Worm (Caenorhabditis elegans) whole organism, L1 larva: ENCODE results near the gene clec-1.
A peak's percentile ranks its signal among the peaks of the same experiment; 100 is the strongest.

ENCODE experiments used
- C16A3.4 ChIP-seq: fragments of 150-350 bp; optimal IDR thresholded peaks from 2 replicates; lab custom pipeline; 2014; ENCODE audit warnings: missing biosample characterization, missing genetic modification characterization
- F16B12.6 ChIP-seq: fragments of 150-350 bp; optimal IDR thresholded peaks from 2 replicates; lab custom pipeline; 2014; ENCODE audit warnings: missing biosample characterization, missing genetic modification characterization
- Y116A8C.19 ChIP-seq: sonication (generic microtip); optimal IDR thresholded peaks from 2 replicates; lab custom pipeline; 2016; ENCODE audit warnings: missing compliant biosample characterization, missing genetic modification characterization, borderline replicate concordance
- ama-1 ChIP-seq: fragments of 150-350 bp; optimal IDR thresholded peaks from 2 replicates; lab custom pipeline; 2014
- blmp-1 ChIP-seq: fragments of 150-350 bp; optimal IDR thresholded peaks from 2 replicates; lab custom pipeline; 2014; ENCODE audit warnings: missing biosample characterization, missing genetic modification characterization
- ceh-63 ChIP-seq: fragments of 200-800 bp; sonication (Bioruptor generic); optimal IDR thresholded peaks from 2 replicates; lab custom pipeline; 2018; ENCODE audit warnings: mild to moderate bottlenecking, missing genetic modification characterization, missing compliant biosample characterization
- ceh-8 ChIP-seq: fragments of 200-800 bp; sonication (Bioruptor generic); optimal IDR thresholded peaks from 2 replicates; lab custom pipeline; 2018; ENCODE audit warnings: mild to moderate bottlenecking, missing genetic modification characterization, moderate library complexity, missing compliant biosample characterization
- ceh-82 ChIP-seq, 3 experiments: fragments of 150-350 bp in 1 of 3; sonication (generic microtip) in 2 of 3; optimal IDR thresholded peaks; 2 replicates each; lab custom pipeline; 2014 to 2017; ENCODE audit warnings: missing biosample characterization in 3 of 3, missing genetic modification characterization in 3 of 3
- ceh-88 ChIP-seq: fragments of 200-800 bp; sonication (Bioruptor generic); IDR thresholded peaks from 2 replicates; pipeline ENCODE4 v1.3.6; 2022; ENCODE audit warnings: missing genetic modification characterization, missing compliant biosample characterization
- efl-1 ChIP-seq, 4 experiments: fragments of 150-350 bp; optimal IDR thresholded peaks in 3 of 4; peaks in 1 of 4; 1 replicate in 1 of 4; 2 replicates in 3 of 4; lab custom pipeline; 2014; ENCODE audit warnings: missing biosample characterization in 2 of 4, missing genetic modification characterization in 2 of 4, missing genetic modification reagents in 2 of 4
- egl-13 ChIP-seq: sonication (generic microtip); optimal IDR thresholded peaks from 2 replicates; lab custom pipeline; 2016; ENCODE audit warnings: missing genotype, missing genetic modification reagents, missing genetic modification characterization, missing compliant biosample characterization
- egl-27 ChIP-seq, 2 experiments: fragments of 150-350 bp in 1 of 2; sonication (generic microtip); optimal IDR thresholded peaks; 3 replicates each; lab custom pipeline; 2017 to 2018; ENCODE audit warnings: missing biosample characterization in 2 of 2, missing genetic modification characterization in 2 of 2, missing genetic modification reagents in 2 of 2
- elt-2 ChIP-seq: sonication (generic microtip); optimal IDR thresholded peaks from 2 replicates; lab custom pipeline; 2016; ENCODE audit warnings: missing genetic modification characterization, mild to moderate bottlenecking, inconsistent platforms, missing compliant biosample characterization, missing genetic modification reagents
- fkh-8 ChIP-seq: sonication (generic microtip); optimal IDR thresholded peaks from 2 replicates; lab custom pipeline; 2016; ENCODE audit warnings: mild to moderate bottlenecking, missing genetic modification characterization, missing compliant biosample characterization
- fos-1 ChIP-seq: fragments of 150-350 bp; optimal IDR thresholded peaks from 2 replicates; lab custom pipeline; 2014; ENCODE audit warnings: missing biosample characterization, missing genetic modification characterization
- grh-1 ChIP-seq: fragments of 200-800 bp; sonication (Bioruptor generic); IDR thresholded peaks from 2 replicates; pipeline ENCODE4 v1.3.6; 2022; ENCODE audit warnings: missing genetic modification reagents, missing genetic modification characterization, missing compliant biosample characterization
- hlh-4 ChIP-seq: sonication (generic microtip); optimal IDR thresholded peaks from 2 replicates; lab custom pipeline; 2016; ENCODE audit warnings: mild to moderate bottlenecking, missing genetic modification characterization, missing compliant biosample characterization
- irx-1 ChIP-seq: sonication (generic microtip); optimal IDR thresholded peaks from 2 replicates; lab custom pipeline; 2016; ENCODE audit warnings: missing genetic modification characterization, missing compliant biosample characterization
- jun-1 ChIP-seq: fragments of 150-350 bp; optimal IDR thresholded peaks from 2 replicates; lab custom pipeline; 2014; ENCODE audit warnings: missing biosample characterization, missing genetic modification reagents, missing genetic modification characterization
- lin-13 ChIP-seq: fragments of 150-350 bp; optimal IDR thresholded peaks from 2 replicates; lab custom pipeline; 2014; ENCODE audit warnings: missing biosample characterization, missing genetic modification reagents, missing genetic modification characterization
- lin-14 ChIP-seq: fragments of 200-800 bp; sonication (Bioruptor generic); optimal IDR thresholded peaks from 2 replicates; lab custom pipeline; 2018; ENCODE audit warnings: mild to moderate bottlenecking, missing genetic modification characterization, moderate library complexity, missing compliant biosample characterization
- lin-35 ChIP-seq, 2 experiments: fragments of 150-350 bp; optimal IDR thresholded peaks; 2 replicates each; lab custom pipeline; 2014; ENCODE audit warnings: missing biosample characterization in 2 of 2, missing genetic modification characterization in 2 of 2, missing genetic modification reagents in 2 of 2
- mdl-1 ChIP-seq, 2 experiments: fragments of 150-350 bp; optimal IDR thresholded peaks; 2 replicates each; lab custom pipeline; 2014 to 2017; ENCODE audit warnings: missing biosample characterization in 2 of 2, missing genetic modification characterization in 2 of 2, inconsistent platforms in 1 of 2
- mep-1 ChIP-seq: fragments of 150-350 bp; optimal IDR thresholded peaks from 2 replicates; lab custom pipeline; 2014; ENCODE audit warnings: missing biosample characterization, missing genetic modification characterization
- nhr-11 ChIP-seq: fragments of 150-350 bp; optimal IDR thresholded peaks from 2 replicates; lab custom pipeline; 2014; ENCODE audit warnings: missing biosample characterization, missing genetic modification characterization
- nhr-20 ChIP-seq: sonication (generic microtip); optimal IDR thresholded peaks from 2 replicates; lab custom pipeline; 2016; ENCODE audit warnings: mild to moderate bottlenecking, missing genetic modification characterization, missing compliant biosample characterization
- nhr-71 ChIP-seq: sonication (generic microtip); optimal IDR thresholded peaks from 2 replicates; lab custom pipeline; 2016; ENCODE audit warnings: mild to moderate bottlenecking, missing genetic modification characterization, moderate library complexity, missing compliant biosample characterization
- nhr-76 ChIP-seq: sonication (generic microtip); optimal IDR thresholded peaks from 2 replicates; lab custom pipeline; 2017; ENCODE audit warnings: missing biosample characterization, missing genetic modification characterization
- nhr-85 ChIP-seq: sonication (generic microtip); peaks from one replicate; lab custom pipeline; 2016; ENCODE audit warnings: missing genetic modification characterization, inconsistent platforms, missing compliant biosample characterization
- pag-3 ChIP-seq: sonication (generic microtip); optimal IDR thresholded peaks from 2 replicates; lab custom pipeline; 2017; ENCODE audit warnings: missing genetic modification characterization, mild to moderate bottlenecking, missing compliant biosample characterization, antibody characterized with exemption, borderline replicate concordance; ENCODE audit not compliant: insufficient read depth
- rnt-1 ChIP-seq: sonication (generic microtip); optimal IDR thresholded peaks from 2 replicates; lab custom pipeline; 2016; ENCODE audit warnings: mild to moderate bottlenecking, missing genetic modification characterization, moderate library complexity, missing compliant biosample characterization
- skn-1 ChIP-seq: fragments of 150-350 bp; optimal IDR thresholded peaks from 2 replicates; lab custom pipeline; 2014; ENCODE audit warnings: missing biosample characterization, missing genetic modification characterization
- snpc-4 ChIP-seq: fragments of 150-350 bp; optimal IDR thresholded peaks from 2 replicates; lab custom pipeline; 2014; ENCODE audit warnings: missing biosample characterization, missing genetic modification characterization
- sox-4 ChIP-seq: sonication (generic microtip); optimal IDR thresholded peaks from 2 replicates; lab custom pipeline; 2016; ENCODE audit warnings: missing genetic modification characterization, missing compliant biosample characterization
- tbx-2 ChIP-seq: sonication (generic microtip); optimal IDR thresholded peaks from 2 replicates; lab custom pipeline; 2016; ENCODE audit warnings: missing genetic modification characterization, missing compliant biosample characterization
- tlp-1 ChIP-seq: fragments of 150-350 bp; optimal IDR thresholded peaks from 2 replicates; lab custom pipeline; 2014; ENCODE audit warnings: missing biosample characterization, missing genetic modification characterization
- unc-130 ChIP-seq: fragments of 150-350 bp; optimal IDR thresholded peaks from 2 replicates; lab custom pipeline; 2017; ENCODE audit warnings: missing biosample characterization, missing genetic modification characterization, inconsistent platforms
- unc-30 ChIP-seq: sonication (generic microtip); optimal IDR thresholded peaks from 2 replicates; lab custom pipeline; 2017; ENCODE audit warnings: missing biosample characterization, missing genetic modification characterization
- unc-86 ChIP-seq: sonication (generic microtip); optimal IDR thresholded peaks from 2 replicates; lab custom pipeline; 2016; ENCODE audit warnings: missing genetic modification characterization, missing compliant biosample characterization
- unc-98 ChIP-seq: fragments of 200-800 bp; sonication (Bioruptor generic); IDR thresholded peaks from 2 replicates; pipeline ENCODE4 v1.3.6; 2022; ENCODE audit warnings: missing genetic modification characterization, missing compliant biosample characterization
- vab-15 ChIP-seq: sonication (generic microtip); optimal IDR thresholded peaks from 2 replicates; lab custom pipeline; 2017; ENCODE audit warnings: missing genotype, mild to moderate bottlenecking, missing genetic modification characterization, missing compliant biosample characterization
- zag-1 ChIP-seq: fragments of 150-350 bp; optimal IDR thresholded peaks from 2 replicates; lab custom pipeline; 2014; ENCODE audit warnings: missing biosample characterization, missing genetic modification characterization

Gene clec-1

DNA sequence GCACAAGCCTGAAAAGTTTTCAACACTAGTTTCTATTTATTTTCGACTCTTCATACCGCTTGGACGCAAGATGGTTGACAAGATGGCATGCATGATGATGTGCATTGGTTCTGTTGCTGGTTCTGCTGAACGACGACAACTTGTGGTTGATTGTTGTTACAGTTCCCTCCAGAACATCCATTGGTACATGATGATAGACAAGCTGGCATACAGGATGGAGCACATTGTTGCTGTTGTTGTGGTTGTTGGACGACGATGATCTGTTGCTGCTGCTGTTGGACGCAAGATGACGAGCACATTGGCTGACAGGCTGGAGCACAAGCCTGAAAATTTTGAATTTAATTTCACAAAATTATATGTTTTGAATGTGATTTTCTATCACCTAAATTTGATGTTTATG lies 27.7 kb upstream of the clec-1 start:
- TF ChIP-seq tlp-1 (tag; lab: Kevin White, UChicago) (no peak), efl-1 (optimal IDR thresholded peaks at IDR 0.05; lab: Kevin White, UChicago) (no peak), efl-1 (GFP tag; optimal IDR thresholded peaks at IDR 0.05 in 1 of 2; lab: Kevin White, UChicago) (peak in 1 of 2 experiments; percentile 91)

DNA sequence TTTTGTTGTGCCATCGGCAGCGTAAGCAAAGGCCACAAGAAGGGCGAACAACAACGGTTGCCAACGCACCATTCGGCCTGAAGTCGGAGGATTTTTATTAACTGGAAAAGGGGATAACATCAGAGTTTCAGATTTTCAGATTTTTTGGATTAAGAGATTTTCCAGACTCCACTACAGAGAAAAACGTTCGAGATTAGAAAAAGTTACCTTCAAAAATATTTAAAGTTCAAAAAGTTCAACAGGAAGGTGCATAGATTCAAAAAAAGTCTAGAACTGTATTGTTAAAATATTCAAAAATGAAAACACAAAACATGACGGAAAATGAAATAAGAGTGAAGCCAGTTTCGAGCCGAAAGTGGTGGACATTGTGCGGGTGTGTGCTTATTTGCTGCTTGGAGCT lies 23.9 kb upstream of the clec-1 start, which contains the start of gene pqn-13:
Gene pqn-13, minus strand, starts transcription at position 101 of the 400 bp plus-strand sequence.
- peak; percentile 8 for TF ChIP-seq nhr-85 (tag; lab: Kevin White, UChicago)
- no peak for TF ChIP-seq fkh-8 (tag; lab: Kevin White, UChicago)

DNA sequence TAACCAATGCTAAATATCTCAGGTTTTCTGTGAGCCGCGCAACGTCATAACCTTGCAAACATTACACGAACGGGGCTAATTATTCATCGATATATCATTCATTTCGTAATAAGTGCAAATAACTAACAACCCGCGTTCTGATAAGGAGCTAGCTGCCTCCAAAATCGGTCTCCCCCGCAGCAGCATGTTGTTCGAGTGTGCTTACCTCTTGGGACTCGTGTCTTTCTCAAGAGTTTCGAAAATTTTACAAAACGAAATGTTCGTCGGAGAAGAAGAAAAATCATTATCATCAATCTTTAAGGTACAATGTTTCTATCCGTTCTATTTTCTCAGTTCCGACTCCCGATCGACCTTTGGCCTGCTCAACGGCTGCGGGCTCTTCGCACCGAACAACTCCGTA lies 22.0 kb upstream of the clec-1 start:
- TF ChIP-seq blmp-1: no peak
- no peak for TF ChIP-seq efl-1 (optimal IDR thresholded peaks at IDR 0.05; lab: Kevin White, UChicago)
- TF ChIP-seq efl-1 (GFP tag; optimal IDR thresholded peaks at IDR 0.05 in 1 of 2; lab: Kevin White, UChicago): peak in 1 of 2 experiments; percentile 68

DNA sequence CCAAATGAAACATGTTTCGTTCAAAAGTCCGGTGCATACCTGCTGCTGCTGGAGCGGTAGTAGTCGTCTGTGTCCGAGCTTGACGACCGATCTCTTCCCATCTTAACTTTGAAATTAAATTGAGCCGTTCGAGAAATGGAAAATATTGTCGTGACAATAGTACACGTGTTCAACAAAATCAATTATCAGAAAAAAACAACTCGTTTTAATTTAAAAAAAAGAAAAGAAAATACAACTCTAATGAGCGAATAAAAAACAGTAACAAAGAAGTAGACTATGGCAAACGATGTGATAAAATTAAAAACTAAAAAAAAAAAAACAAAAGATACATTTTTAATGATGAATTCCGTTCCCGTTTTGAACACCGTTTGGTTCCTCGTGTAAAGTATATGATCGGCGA lies 17.4 kb upstream of the clec-1 start, which contains the start of gene prp-39:
Gene prp-39, minus strand, starts transcription at position 101 of the 400 bp plus-strand sequence.
- TF ChIP-seq efl-1 (optimal IDR thresholded peaks at IDR 0.05; lab: Kevin White, UChicago) (no peak), efl-1 (GFP tag; optimal IDR thresholded peaks at IDR 0.05 in 1 of 2; lab: Kevin White, UChicago) (peak in 1 of 2 experiments; percentile 72), lin-35 (GFP tag; optimal IDR thresholded peaks at IDR 0.05; lab: Kevin White, UChicago) (no peak)

DNA sequence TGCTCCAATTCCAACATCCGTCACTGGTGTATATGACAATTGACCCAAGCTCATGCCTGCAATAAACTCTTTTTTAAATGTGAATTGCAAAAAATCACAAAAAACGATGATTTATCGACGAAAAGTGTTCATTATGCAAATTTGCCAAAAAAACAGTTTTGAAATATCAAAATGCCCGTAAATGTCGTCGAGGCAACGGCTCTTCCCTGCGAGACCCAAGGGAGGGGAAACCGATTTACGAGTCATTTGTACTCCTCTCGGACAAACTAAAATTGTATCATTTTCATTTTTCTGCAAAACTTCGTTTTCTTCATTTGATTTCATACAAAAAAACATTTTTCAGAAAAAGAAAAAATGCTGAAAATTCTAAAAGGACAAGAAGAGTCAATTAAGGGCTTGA lies 15.4 kb upstream of the clec-1 start, which contains the start of the genes hmgs-1 and F25B4.4:
Gene hmgs-1, minus strand, starts transcription at position 56 of the 400 bp plus-strand sequence.
Gene F25B4.4, plus strand, starts transcription at position 340 of the 400 bp plus-strand sequence.
- peak; percentile 94 for TF ChIP-seq unc-130
- no peak for TF ChIP-seq ceh-63 (GFP tag; lab: Kevin White, UChicago)
- peak; percentile 91 for TF ChIP-seq jun-1 (tag; lab: Kevin White, UChicago)
- peak; percentile 21 for TF ChIP-seq zag-1 (tag; lab: Kevin White, UChicago)
- TF ChIP-seq hlh-4 (tag; lab: Kevin White, UChicago): no peak
- peak; percentile 94 for TF ChIP-seq nhr-85 (tag; lab: Kevin White, UChicago)
- TF ChIP-seq rnt-1 (tag; lab: Kevin White, UChicago): peak; percentile 94
- peak; percentile 89 to 93 for TF ChIP-seq lin-35 (GFP tag; optimal IDR thresholded peaks at IDR 0.05; lab: Kevin White, UChicago)
- TF ChIP-seq unc-98 (GFP tag; lab: Robert Waterston, UW): peak; percentile 28; the same call in 1 of the 2 replicates
- no peak for TF ChIP-seq unc-30 (tag; lab: Kevin White, UChicago)
- peak; percentile 53 for TF ChIP-seq ama-1
- TF ChIP-seq ceh-8 (GFP tag; lab: Kevin White, UChicago): peak; percentile 81
- TF ChIP-seq lin-14 (GFP tag; lab: Kevin White, UChicago): peak; percentile 93
- TF ChIP-seq lin-13: peak; percentile 92
- peak; percentile 84 for TF ChIP-seq skn-1
- TF ChIP-seq C16A3.4 (tag; lab: Kevin White, UChicago): peak; percentile 90
- TF ChIP-seq ceh-82 (tag; optimal IDR thresholded peaks at IDR 0.05; lab: Kevin White, UChicago): peak; percentile 87 to 94 (median 92)
- peak; percentile 25 for TF ChIP-seq elt-2
- peak; percentile 84 for TF ChIP-seq fos-1 (tag; lab: Kevin White, UChicago)
- TF ChIP-seq pag-3: peak; percentile 35
- peak in 1 of 2 experiments; percentile 28 for TF ChIP-seq egl-27 (tag; optimal IDR thresholded peaks at IDR 0.05; lab: Kevin White, UChicago)
- peak; percentile 84 for TF ChIP-seq nhr-11 (tag; lab: Kevin White, UChicago)
- no peak for TF ChIP-seq nhr-76
- peak; percentile 71 for TF ChIP-seq snpc-4
- TF ChIP-seq ceh-88 (GFP tag; lab: Robert Waterston, UW): peak; percentile 79; the same call in 1 of the 2 replicates
- TF ChIP-seq Y116A8C.19 (tag; lab: Kevin White, UChicago): no peak
- TF ChIP-seq mdl-1 (tag; optimal IDR thresholded peaks at IDR 0.05; lab: Kevin White, UChicago): peak in 1 of 2 experiments; percentile 83
- peak; percentile 87 for TF ChIP-seq tbx-2 (tag; lab: Kevin White, UChicago)
- peak; percentile 75 for TF ChIP-seq grh-1
- peak; percentile 95 for TF ChIP-seq mep-1 (tag; lab: Kevin White, UChicago)
- TF ChIP-seq efl-1 (optimal IDR thresholded peaks at IDR 0.05; lab: Kevin White, UChicago): peak; percentile 92 to 93
- TF ChIP-seq efl-1 (GFP tag; optimal IDR thresholded peaks at IDR 0.05 in 1 of 2; lab: Kevin White, UChicago): peak; percentile 82 to 98
- peak; percentile 68 for TF ChIP-seq F16B12.6 (tag; lab: Kevin White, UChicago)
- TF ChIP-seq sox-4 (tag; lab: Kevin White, UChicago): peak; percentile 67
- peak; percentile 74 for TF ChIP-seq egl-13 (tag; lab: Kevin White, UChicago)
- TF ChIP-seq vab-15 (tag; lab: Kevin White, UChicago): peak; percentile 92
- no peak for TF ChIP-seq tlp-1 (tag; lab: Kevin White, UChicago)
- TF ChIP-seq unc-86: peak; percentile 90
- TF ChIP-seq nhr-71: peak; percentile 95
- TF ChIP-seq nhr-20: peak; percentile 94
- peak; percentile 82 for TF ChIP-seq irx-1 (tag; lab: Kevin White, UChicago)
